Worm (Caenorhabditis elegans) whole organism, young adult: ENCODE results near the gene fbxa-114.

Source experiments
- B0019.2 ChIP-seq: fragments of 200-800 bp; sonication (Bioruptor generic); conservative IDR thresholded peaks from 2 replicates; pipeline ENCODE4 v1.3.6; 2022; ENCODE audit warnings: missing genetic modification reagents, missing genetic modification characterization, missing compliant biosample characterization
- B0035.1 ChIP-seq: sonication (generic microtip); optimal IDR thresholded peaks from 2 replicates; lab custom pipeline; 2016; ENCODE audit warnings: missing genetic modification characterization, mild to moderate bottlenecking, missing compliant biosample characterization, missing genotype, missing genetic modification reagents
- B0261.1 ChIP-seq: sonication (generic microtip); optimal IDR thresholded peaks from 2 replicates; lab custom pipeline; 2016; ENCODE audit warnings: mild to moderate bottlenecking, missing genetic modification characterization, moderate library complexity, missing compliant biosample characterization
- B0336.3 ChIP-seq: fragments of 200-800 bp; sonication (Bioruptor generic); IDR thresholded peaks from 2 replicates; pipeline ENCODE4 v1.3.6; 2022; ENCODE audit warnings: missing genetic modification characterization, missing compliant biosample characterization
- C06A6.2 ChIP-seq: fragments of 200-800 bp; sonication (Bioruptor generic); conservative IDR thresholded peaks from 2 replicates; pipeline ENCODE4 v1.3.6; 2022; ENCODE audit warnings: missing genetic modification characterization, missing compliant biosample characterization
- C17E4.6 ChIP-seq: fragments of 200-800 bp; sonication (Bioruptor generic); IDR thresholded peaks from 2 replicates; pipeline ENCODE4 v1.3.6; 2022; ENCODE audit warnings: missing genetic modification reagents, missing genetic modification characterization, missing compliant biosample characterization
- D2030.7 ChIP-seq: fragments of 200-800 bp; sonication (Bioruptor generic); IDR thresholded peaks from 2 replicates; pipeline ENCODE4 v1.3.6; 2022; ENCODE audit warnings: missing genetic modification reagents, missing genetic modification characterization, missing compliant biosample characterization
- F39B2.1 ChIP-seq: fragments of 200-800 bp; sonication (Bioruptor generic); IDR thresholded peaks from 2 replicates; pipeline ENCODE4 v1.3.6; 2022; ENCODE audit warnings: missing genetic modification reagents, missing genetic modification characterization, missing compliant biosample characterization
- F57A8.1 ChIP-seq: fragments of 200-800 bp; sonication (Bioruptor generic); optimal IDR thresholded peaks from 2 replicates; lab custom pipeline; 2018; ENCODE audit warnings: mild to moderate bottlenecking, missing genetic modification characterization, moderate library complexity, missing compliant biosample characterization
- K11D2.4 ChIP-seq: fragments of 200-800 bp; sonication (Bioruptor generic); IDR thresholded peaks from 2 replicates; pipeline ENCODE4 v1.3.6; 2022; ENCODE audit warnings: missing genetic modification reagents, missing genetic modification characterization, missing compliant biosample characterization
- T07F8.4 ChIP-seq: sonication (generic microtip); optimal IDR thresholded peaks from 2 replicates; lab custom pipeline; 2016; ENCODE audit warnings: mild to moderate bottlenecking, missing genetic modification characterization, moderate library complexity, missing compliant biosample characterization
- Y56A3A.18 ChIP-seq: fragments of 200-800 bp; sonication (Bioruptor generic); IDR thresholded peaks from 2 replicates; pipeline ENCODE4 v1.3.6; 2022; ENCODE audit warnings: missing genetic modification reagents, missing genetic modification characterization, missing compliant biosample characterization
- Y79H2A.3 ChIP-seq: fragments of 200-800 bp; sonication (Bioruptor generic); conservative IDR thresholded peaks from 2 replicates; pipeline ENCODE4 v1.3.6; 2022; ENCODE audit warnings: missing genetic modification reagents, missing genetic modification characterization, missing compliant biosample characterization
- Y95B8A.8 ChIP-seq: fragments of 200-800 bp; sonication (Bioruptor generic); IDR thresholded peaks from 2 replicates; pipeline ENCODE4 v1.3.6; 2022; ENCODE audit warnings: missing genetic modification reagents, missing genetic modification characterization, missing compliant biosample characterization
- ama-1 ChIP-seq, 3 experiments: fragments of 150-350 bp in 1 of 3; sonication (generic microtip) in 2 of 3; optimal IDR thresholded peaks; 2 replicates each; lab custom pipeline; 2014 to 2018; ENCODE audit warnings: missing biosample characterization in 2 of 3, missing genetic modification characterization in 2 of 3, missing genetic modification reagents in 2 of 3
- aptf-2 ChIP-seq: fragments of 200-800 bp; sonication (Bioruptor generic); conservative IDR thresholded peaks from 2 replicates; pipeline ENCODE4 v1.3.6; 2022; ENCODE audit warnings: missing genetic modification reagents, missing genetic modification characterization, missing compliant biosample characterization
- atf-7 ChIP-seq: sonication (generic microtip); optimal IDR thresholded peaks from 2 replicates; lab custom pipeline; 2017; ENCODE audit warnings: mild to moderate bottlenecking, missing genetic modification characterization, missing compliant biosample characterization
- athp-1 ChIP-seq: sonication (generic microtip); optimal IDR thresholded peaks from 2 replicates; lab custom pipeline; 2017; ENCODE audit warnings: mild to moderate bottlenecking, missing genetic modification characterization, missing compliant biosample characterization
- attf-3 ChIP-seq: fragments of 200-800 bp; sonication (Bioruptor generic); conservative IDR thresholded peaks from 2 replicates; pipeline ENCODE4 v1.3.6; 2022; ENCODE audit warnings: missing genetic modification reagents, missing genetic modification characterization, missing compliant biosample characterization
- ceh-27 ChIP-seq: fragments of 200-800 bp; sonication (Bioruptor generic); optimal IDR thresholded peaks from 2 replicates; lab custom pipeline; 2018; ENCODE audit warnings: mild to moderate bottlenecking, missing genetic modification characterization, moderate library complexity, missing compliant biosample characterization
- ceh-40 ChIP-seq: fragments of 200-800 bp; sonication (Bioruptor generic); IDR thresholded peaks from 2 replicates; pipeline ENCODE4 v1.3.6; 2022; ENCODE audit warnings: missing genetic modification characterization, missing compliant biosample characterization
- die-1 ChIP-seq: sonication (generic microtip); optimal IDR thresholded peaks from 2 replicates; lab custom pipeline; 2016; ENCODE audit warnings: missing genotype, mild to moderate bottlenecking, missing genetic modification characterization, missing compliant biosample characterization
- egrh-3 ChIP-seq: fragments of 200-800 bp; sonication (Bioruptor generic); IDR thresholded peaks from 2 replicates; pipeline ENCODE4 v1.3.6; 2022; ENCODE audit warnings: missing genetic modification reagents, missing genetic modification characterization, missing compliant biosample characterization
- ekl-4 ChIP-seq: fragments of 200-800 bp; sonication (Bioruptor generic); IDR thresholded peaks from 2 replicates; pipeline ENCODE4 v1.3.6; 2022; ENCODE audit warnings: missing genetic modification reagents, missing genetic modification characterization, missing compliant biosample characterization
- ets-4 ChIP-seq: fragments of 200-800 bp; sonication (Bioruptor generic); optimal IDR thresholded peaks from 2 replicates; lab custom pipeline; 2018; ENCODE audit warnings: mild to moderate bottlenecking, missing genetic modification characterization, missing compliant biosample characterization
- gei-17 ChIP-seq: fragments of 200-800 bp; sonication (Bioruptor generic); optimal IDR thresholded peaks from 2 replicates; lab custom pipeline; 2018; ENCODE audit warnings: mild to moderate bottlenecking, missing genetic modification characterization, missing compliant biosample characterization
- hmg-20 ChIP-seq: fragments of 200-800 bp; sonication (Bioruptor generic); IDR thresholded peaks from 2 replicates; pipeline ENCODE4 v1.3.6; 2022; ENCODE audit warnings: missing genetic modification reagents, missing genetic modification characterization, missing compliant biosample characterization
- hsf-1 ChIP-seq: fragments of 200-800 bp; sonication (Bioruptor generic); IDR thresholded peaks from 2 replicates; pipeline ENCODE4 v1.3.6; 2022; ENCODE audit warnings: missing genetic modification reagents, missing genetic modification characterization, missing compliant biosample characterization
- let-607 ChIP-seq, 2 experiments: fragments of 200-800 bp in 1 of 2; sonication (Bioruptor generic) in 1 of 2; sonication (generic microtip) in 1 of 2; optimal IDR thresholded peaks; 2 replicates each; lab custom pipeline; 2016 to 2018; ENCODE audit warnings: mild to moderate bottlenecking in 2 of 2, missing compliant biosample characterization in 2 of 2, missing genetic modification characterization in 2 of 2, moderate library complexity in 2 of 2, missing genotype in 1 of 2
- lin-54 ChIP-seq: fragments of 200-800 bp; sonication (Bioruptor generic); optimal IDR thresholded peaks from 2 replicates; lab custom pipeline; 2018; ENCODE audit warnings: mild to moderate bottlenecking, missing genetic modification characterization, missing compliant biosample characterization
- lsy-27 ChIP-seq: sonication (generic microtip); optimal IDR thresholded peaks from 2 replicates; lab custom pipeline; 2017; ENCODE audit warnings: missing genetic modification characterization, mild to moderate bottlenecking, missing compliant biosample characterization, antibody characterized with exemption, missing genotype, borderline replicate concordance; ENCODE audit not compliant: insufficient read depth
- mcd-1 ChIP-seq: fragments of 200-800 bp; sonication (Bioruptor generic); IDR thresholded peaks from 2 replicates; pipeline ENCODE4 v1.3.6; 2022; ENCODE audit warnings: missing genetic modification reagents, missing genetic modification characterization, missing compliant biosample characterization
- mes-4 ChIP-seq: sonication (generic microtip); optimal IDR thresholded peaks from 2 replicates; lab custom pipeline; 2016; ENCODE audit warnings: missing genotype, missing genetic modification characterization, missing compliant biosample characterization
- nfya-2 ChIP-seq: fragments of 200-800 bp; sonication (Bioruptor generic); IDR thresholded peaks from 2 replicates; pipeline ENCODE4 v1.3.6; 2022; ENCODE audit warnings: missing genetic modification reagents, missing genetic modification characterization, missing compliant biosample characterization
- nhr-80 ChIP-seq: sonication (generic microtip); optimal IDR thresholded peaks from 2 replicates; lab custom pipeline; 2016; ENCODE audit warnings: missing genetic modification characterization, missing compliant biosample characterization
- nhr-90 ChIP-seq: sonication (generic microtip); optimal IDR thresholded peaks from 2 replicates; lab custom pipeline; 2016; ENCODE audit warnings: missing genotype, mild to moderate bottlenecking, missing genetic modification characterization, missing compliant biosample characterization
- sea-2 ChIP-seq: fragments of 200-800 bp; sonication (Bioruptor generic); IDR thresholded peaks from 2 replicates; pipeline ENCODE4 v1.3.6; 2022; ENCODE audit warnings: missing genetic modification characterization, missing compliant biosample characterization
- snpc-1.1 ChIP-seq: sonication (generic microtip); optimal IDR thresholded peaks from 2 replicates; lab custom pipeline; 2017; ENCODE audit warnings: missing genetic modification characterization, mild to moderate bottlenecking, missing compliant biosample characterization, antibody characterized with exemption, moderate library complexity, missing genotype, missing genetic modification reagents; ENCODE audit not compliant: insufficient read depth
- snpc-4 ChIP-seq, 5 experiments: fragments of 150-350 bp in 1 of 5; sonication (generic microtip) in 4 of 5; optimal IDR thresholded peaks; 2 replicates each; lab custom pipeline; 2014 to 2018; ENCODE audit warnings: missing genetic modification characterization in 5 of 5, missing biosample characterization in 3 of 5, antibody characterized with exemption in 2 of 5, mild to moderate bottlenecking in 2 of 5, missing compliant biosample characterization in 2 of 5, missing genotype in 2 of 5, moderate library complexity in 2 of 5, missing genetic modification reagents in 1 of 5
- tbx-9 ChIP-seq: sonication (generic microtip); optimal IDR thresholded peaks from 2 replicates; lab custom pipeline; 2016; ENCODE audit warnings: borderline replicate concordance, missing genetic modification characterization, inconsistent platforms, missing compliant biosample characterization
- tlf-1 ChIP-seq: fragments of 200-800 bp; sonication (Bioruptor generic); optimal IDR thresholded peaks from 2 replicates; lab custom pipeline; 2018; ENCODE audit warnings: mild to moderate bottlenecking, missing genetic modification characterization, missing compliant biosample characterization
- zim-3 ChIP-seq: sonication (generic microtip); optimal IDR thresholded peaks from 2 replicates; lab custom pipeline; 2017; ENCODE audit warnings: mild to moderate bottlenecking, missing genetic modification characterization, moderate library complexity, missing compliant biosample characterization
- ztf-18 ChIP-seq: sonication (generic microtip); optimal IDR thresholded peaks from 2 replicates; lab custom pipeline; 2016; ENCODE audit warnings: missing genotype, mild to moderate bottlenecking, missing genetic modification characterization, missing compliant biosample characterization
- ztf-28 ChIP-seq: fragments of 200-800 bp; sonication (Bioruptor generic); IDR thresholded peaks from 2 replicates; pipeline ENCODE4 v1.3.6; 2022; ENCODE audit warnings: missing genetic modification reagents, missing genetic modification characterization, missing compliant biosample characterization

fbxa-114 gene

DNA sequence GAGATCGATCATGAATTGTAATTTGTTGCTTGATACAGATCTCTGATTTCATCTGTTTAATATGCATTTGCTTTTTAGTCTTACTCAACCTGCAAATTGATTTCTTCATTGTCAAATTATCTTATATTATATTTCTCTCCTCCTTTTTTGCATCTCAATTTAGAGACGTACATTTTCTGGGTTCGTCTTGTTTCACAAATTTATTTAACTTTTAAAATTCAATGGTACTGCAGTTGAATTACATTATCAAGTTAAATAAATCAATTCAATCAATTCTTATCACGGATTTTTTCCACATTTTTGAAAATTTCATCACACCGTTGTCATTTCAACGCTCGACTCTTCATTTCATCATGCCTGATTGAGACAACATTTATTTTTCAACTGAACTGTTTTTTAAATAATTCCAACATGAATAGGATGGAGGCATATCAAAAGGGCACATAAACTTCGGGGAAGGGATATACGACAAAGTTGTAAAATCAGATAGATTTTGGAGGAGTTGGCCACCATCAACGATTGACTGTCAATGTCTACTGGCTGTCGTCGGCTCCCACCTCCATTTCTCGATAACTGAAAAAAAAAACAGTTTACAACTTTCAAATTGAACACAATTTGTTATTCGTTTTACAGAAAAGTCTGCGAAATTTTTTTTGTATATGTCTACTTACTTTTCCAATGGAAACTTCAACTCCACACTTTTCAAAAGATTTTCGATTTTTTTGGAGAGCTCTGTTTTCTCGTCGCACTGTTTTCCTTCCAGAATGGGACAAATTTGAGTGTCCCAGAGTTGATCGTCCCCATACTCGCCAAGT is 38.9 kb upstream of the fbxa-114 start (continued):
- TF ChIP-seq mcd-1 (GFP tag; lab: Robert Waterston, UW) = no peak
- TF ChIP-seq aptf-2 (GFP tag; lab: Robert Waterston, UW) = no peak
- no peak for TF ChIP-seq D2030.7
- no peak for TF ChIP-seq athp-1 (tag; lab: Kevin White, UChicago)
- no peak for TF ChIP-seq gei-17 (GFP tag; lab: Kevin White, UChicago)
- no peak for TF ChIP-seq lsy-27
- peak; percentile 66 for TF ChIP-seq ama-1 (optimal IDR thresholded peaks at IDR 0.05; lab: Kevin White, UChicago)
- no peak for TF ChIP-seq ama-1 (GFP tag; optimal IDR thresholded peaks at IDR 0.05; lab: Kevin White, UChicago)
- no peak for TF ChIP-seq snpc-4 (GFP tag; optimal IDR thresholded peaks at IDR 0.05; lab: Kevin White, UChicago)
- peak in 1 of 4 experiments; percentile 34 for TF ChIP-seq snpc-4 (tag; optimal IDR thresholded peaks at IDR 0.05; lab: Kevin White, UChicago)
- TF ChIP-seq F39B2.1 (GFP tag; lab: Robert Waterston, UW) = no peak
- peak; percentile 26 for TF ChIP-seq tlf-1
- TF ChIP-seq nfya-2 (GFP tag; lab: Robert Waterston, UW) = no peak
- no peak for TF ChIP-seq die-1
- TF ChIP-seq C17E4.6 (GFP tag; lab: Robert Waterston, UW) = no peak
- no peak for TF ChIP-seq let-607 (tag; optimal IDR thresholded peaks at IDR 0.05; lab: Kevin White, UChicago)
- peak; percentile 30 for TF ChIP-seq lin-54 (GFP tag; lab: Kevin White, UChicago)
- peak; percentile 16 for TF ChIP-seq nhr-80 (tag; lab: Kevin White, UChicago)
- TF ChIP-seq sea-2 (GFP tag; lab: Robert Waterston, UW) = no peak
- no peak for TF ChIP-seq T07F8.4 (tag; lab: Kevin White, UChicago)
- no peak for TF ChIP-seq F57A8.1 (GFP tag; lab: Kevin White, UChicago)
- no peak for TF ChIP-seq B0019.2 (GFP tag; lab: Robert Waterston, UW)
- TF ChIP-seq B0035.1 (tag; lab: Kevin White, UChicago) = no peak
- TF ChIP-seq hsf-1 (GFP tag; lab: Robert Waterston, UW) = no peak
- no peak for TF ChIP-seq egrh-3 (GFP tag; lab: Robert Waterston, UW)
- peak; percentile 68 for TF ChIP-seq B0336.3 (GFP tag; lab: Robert Waterston, UW)
- no peak for TF ChIP-seq mes-4 (tag; lab: Kevin White, UChicago)
- TF ChIP-seq ztf-18 = no peak

DNA sequence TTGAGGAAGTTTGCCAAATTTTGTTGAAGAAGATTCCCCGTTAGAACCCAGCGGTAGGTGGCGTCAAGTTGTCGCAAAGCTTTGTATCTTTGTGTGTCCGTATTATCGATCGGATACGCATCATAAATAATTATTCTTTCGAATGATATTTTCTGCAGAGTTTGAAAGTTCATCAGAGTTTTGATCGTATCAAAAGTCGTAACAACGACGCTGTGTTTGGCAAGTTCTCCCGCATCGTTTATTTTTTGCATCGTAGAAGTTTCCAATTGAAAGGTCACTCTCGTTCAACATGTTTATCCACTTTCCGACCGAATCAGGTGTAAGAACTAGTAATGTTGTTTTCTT is 38.3 kb upstream of the fbxa-114 start:
- TF ChIP-seq hmg-20 (GFP tag; lab: Robert Waterston, UW) (0 out of 2 replicates have a peak, but pooled peaks have one; percentile 7), ceh-27 (GFP tag; lab: Kevin White, UChicago) (no peak), zim-3 (peak; percentile 8), lsy-27 (no peak), ama-1 (optimal IDR thresholded peaks at IDR 0.05; lab: Kevin White, UChicago) (peak; percentile 76), ama-1 (GFP tag; optimal IDR thresholded peaks at IDR 0.05; lab: Kevin White, UChicago) (no peak), B0336.3 (GFP tag; lab: Robert Waterston, UW) (peak; percentile 6; the same call in 1 of the 2 replicates), B0261.1 (tag; lab: Kevin White, UChicago) (no peak), atf-7 (tag; lab: Kevin White, UChicago) (no peak), snpc-1.1 (no peak), ets-4 (GFP tag; lab: Kevin White, UChicago) (no peak), tlf-1 (no peak), Y79H2A.3 (no peak), Y56A3A.18 (GFP tag; lab: Robert Waterston, UW) (peak; percentile 7; the same call in 1 of the 2 replicates), egrh-3 (GFP tag; lab: Robert Waterston, UW) (no peak), nhr-90 (tag; lab: Kevin White, UChicago) (no peak), K11D2.4 (GFP tag; lab: Robert Waterston, UW) (0 out of 2 replicates have a peak, but pooled peaks have one; percentile 36), tbx-9 (tag; lab: Kevin White, UChicago) (no peak), attf-3 (GFP tag; lab: Robert Waterston, UW) (no peak), Y95B8A.8 (GFP tag; lab: Robert Waterston, UW) (peak; percentile 69), ekl-4 (0 out of 2 replicates have a peak, but pooled peaks have one; percentile 20), C06A6.2 (GFP tag; lab: Robert Waterston, UW) (peak; percentile 41; the same call in 1 of the 2 replicates), ceh-40 (GFP tag; lab: Robert Waterston, UW) (0 out of 2 replicates have a peak, but pooled peaks have one; percentile 11), ztf-28 (GFP tag; lab: Robert Waterston, UW) (no peak)
